Worm (Caenorhabditis elegans) whole organism, L4 larva: ENCODE results near the gene plp-1.

Experiments used
- F44E2.7 ChIP-seq: fragments of 200-800 bp; sonication (Bioruptor generic); IDR thresholded peaks from 2 replicates; pipeline ENCODE4 v2.1.2; 2022; ENCODE audit warnings: missing genetic modification characterization, missing compliant biosample characterization
- T20F7.1 ChIP-seq: fragments of 200-800 bp; sonication (Bioruptor generic); optimal IDR thresholded peaks from 2 replicates; lab custom pipeline; 2018; ENCODE audit warnings: mild to moderate bottlenecking, missing genetic modification characterization, missing compliant biosample characterization
- Y75B8A.6 ChIP-seq: fragments of 200-800 bp; sonication (Bioruptor generic); IDR thresholded peaks from 2 replicates; pipeline ENCODE4 v1.3.6; 2022; ENCODE audit warnings: missing genetic modification reagents, missing genetic modification characterization, missing compliant biosample characterization
- ZK337.2 ChIP-seq: fragments of 200-800 bp; sonication (Bioruptor generic); IDR thresholded peaks from 2 replicates; pipeline ENCODE4 v1.3.6; 2022; ENCODE audit warnings: missing genetic modification reagents, missing genetic modification characterization, missing compliant biosample characterization
- ama-1 ChIP-seq: fragments of 150-350 bp; optimal IDR thresholded peaks from 2 replicates; lab custom pipeline; 2014; ENCODE audit warnings: inconsistent platforms, mixed read lengths
- arid-1 ChIP-seq: fragments of 200-800 bp; sonication (Bioruptor generic); conservative IDR thresholded peaks from 2 replicates; pipeline ENCODE4 v1.3.6; 2022; ENCODE audit warnings: missing genetic modification reagents, missing genetic modification characterization, missing compliant biosample characterization
- attf-4 ChIP-seq: sonication (generic microtip); optimal IDR thresholded peaks from 3 replicates; lab custom pipeline; 2017; ENCODE audit warnings: missing biosample characterization, missing genetic modification characterization
- ceh-28 ChIP-seq: fragments of 150-350 bp; optimal IDR thresholded peaks from 2 replicates; lab custom pipeline; 2014; ENCODE audit warnings: missing biosample characterization, missing genetic modification reagents, missing genetic modification characterization
- ceh-32 ChIP-seq: sonication (generic microtip); optimal IDR thresholded peaks from 2 replicates; lab custom pipeline; 2016; ENCODE audit warnings: mild to moderate bottlenecking, missing genetic modification characterization, missing compliant biosample characterization; ENCODE audit not compliant: poor library complexity
- ceh-82 ChIP-seq: sonication (generic microtip); optimal IDR thresholded peaks from 2 replicates; lab custom pipeline; 2017; ENCODE audit warnings: missing biosample characterization, missing genetic modification characterization
- ces-1 ChIP-seq: fragments of 150-350 bp; sonication (generic microtip); optimal IDR thresholded peaks from 4 replicates; lab custom pipeline; 2014; ENCODE audit warnings: missing biosample characterization, missing genetic modification reagents, missing genetic modification characterization
- ctbp-1 ChIP-seq: fragments of 200-800 bp; sonication (Bioruptor generic); IDR thresholded peaks from 2 replicates; pipeline ENCODE4 v1.3.6; 2022; ENCODE audit warnings: missing genetic modification reagents, missing genetic modification characterization, missing compliant biosample characterization
- daf-12 ChIP-seq: fragments of 150-350 bp; optimal IDR thresholded peaks from 2 replicates; lab custom pipeline; 2014; ENCODE audit warnings: missing biosample characterization, missing genetic modification reagents, missing genetic modification characterization
- daf-19 ChIP-seq: fragments of 200-800 bp; sonication (Bioruptor generic); conservative IDR thresholded peaks from 2 replicates; pipeline ENCODE4 v1.3.6; 2022; ENCODE audit warnings: missing genetic modification characterization, missing compliant biosample characterization
- dpl-1 ChIP-seq: fragments of 150-350 bp; optimal IDR thresholded peaks from 2 replicates; lab custom pipeline; 2014; ENCODE audit warnings: missing biosample characterization, missing genetic modification reagents, missing genetic modification characterization
- duxl-1 ChIP-seq: sonication (generic microtip); optimal IDR thresholded peaks from 2 replicates; lab custom pipeline; 2016; ENCODE audit warnings: mild to moderate bottlenecking, missing genetic modification characterization, moderate library complexity, missing compliant biosample characterization; ENCODE audit not compliant: poor library complexity
- dve-1 ChIP-seq: sonication (generic microtip); optimal IDR thresholded peaks from 2 replicates; lab custom pipeline; 2017; ENCODE audit warnings: antibody characterized with exemption, mild to moderate bottlenecking, missing genetic modification characterization, missing compliant biosample characterization; ENCODE audit not compliant: insufficient read depth
- egl-43 ChIP-seq: fragments of 200-800 bp; sonication (Bioruptor generic); IDR thresholded peaks from 2 replicates; pipeline ENCODE4 v1.3.6; 2022; ENCODE audit warnings: missing genetic modification reagents, missing genetic modification characterization, missing compliant biosample characterization
- fkh-10 ChIP-seq: fragments of 150-350 bp; optimal IDR thresholded peaks from 2 replicates; lab custom pipeline; 2014; ENCODE audit warnings: missing biosample characterization, missing genetic modification reagents, missing genetic modification characterization
- hif-1 ChIP-seq, 2 experiments: sonication (generic microtip); optimal IDR thresholded peaks; 2 replicates each; lab custom pipeline; 2016 to 2017; ENCODE audit warnings: missing compliant biosample characterization in 2 of 2, missing genetic modification characterization in 2 of 2, missing genetic modification reagents in 2 of 2, missing genotype in 2 of 2, mild to moderate bottlenecking in 1 of 2
- hlh-11 ChIP-seq: fragments of 200-800 bp; sonication (Bioruptor generic); optimal IDR thresholded peaks from 2 replicates; lab custom pipeline; 2018; ENCODE audit warnings: mild to moderate bottlenecking, missing genetic modification characterization, missing compliant biosample characterization
- hlh-30 ChIP-seq: sonication (generic microtip); optimal IDR thresholded peaks from 2 replicates; lab custom pipeline; 2017; ENCODE audit warnings: antibody characterized with exemption, mild to moderate bottlenecking, missing genetic modification characterization, missing compliant biosample characterization; ENCODE audit not compliant: insufficient read depth
- hmg-1.1 ChIP-seq: fragments of 200-800 bp; sonication (Bioruptor generic); IDR thresholded peaks from 2 replicates; pipeline ENCODE4 v1.3.6; 2022; ENCODE audit warnings: missing genetic modification reagents, missing genetic modification characterization, missing compliant biosample characterization
- lim-7 ChIP-seq: fragments of 200-800 bp; sonication (Bioruptor generic); IDR thresholded peaks from 2 replicates; pipeline ENCODE4 v1.3.6; 2022; ENCODE audit warnings: missing genetic modification characterization, missing compliant biosample characterization
- lin-1 ChIP-seq: fragments of 200-800 bp; sonication (Bioruptor generic); IDR thresholded peaks from 2 replicates; pipeline ENCODE4 v1.3.6; 2022; ENCODE audit warnings: missing genetic modification reagents, missing genetic modification characterization, missing compliant biosample characterization
- lin-13 ChIP-seq: fragments of 150-350 bp; optimal IDR thresholded peaks from 2 replicates; lab custom pipeline; 2014; ENCODE audit warnings: missing biosample characterization, missing genetic modification reagents, missing genetic modification characterization
- lin-29 ChIP-seq: fragments of 200-800 bp; sonication (Bioruptor generic); IDR thresholded peaks from 2 replicates; pipeline ENCODE4 v1.3.6; 2022; ENCODE audit warnings: missing genetic modification reagents, missing genetic modification characterization, missing compliant biosample characterization
- lin-38 ChIP-seq: fragments of 200-800 bp; sonication (Bioruptor generic); IDR thresholded peaks from 2 replicates; pipeline ENCODE4 v1.3.6; 2022; ENCODE audit warnings: missing genetic modification reagents, missing genetic modification characterization, missing compliant biosample characterization
- madf-9 ChIP-seq: fragments of 200-800 bp; sonication (Bioruptor generic); conservative IDR thresholded peaks from 2 replicates; pipeline ENCODE4 v1.3.6; 2022; ENCODE audit warnings: missing genetic modification reagents, missing genetic modification characterization, missing compliant biosample characterization
- mes-2 ChIP-seq: sonication (generic microtip); optimal IDR thresholded peaks from 2 replicates; lab custom pipeline; 2016; ENCODE audit warnings: missing genotype, mild to moderate bottlenecking, missing genetic modification characterization, missing compliant biosample characterization; ENCODE audit not compliant: poor library complexity, severe bottlenecking
- mxl-2 ChIP-seq: fragments of 200-800 bp; sonication (Bioruptor generic); conservative IDR thresholded peaks from 2 replicates; pipeline ENCODE4 v1.3.6; 2022; ENCODE audit warnings: missing genetic modification reagents, missing genetic modification characterization, missing compliant biosample characterization
- mxl-3 ChIP-seq: fragments of 200-800 bp; sonication (Bioruptor generic); optimal IDR thresholded peaks from 2 replicates; lab custom pipeline; 2018; ENCODE audit warnings: mild to moderate bottlenecking, missing genetic modification characterization, missing compliant biosample characterization
- nhr-11 ChIP-seq: fragments of 150-350 bp; optimal IDR thresholded peaks from 2 replicates; lab custom pipeline; 2014; ENCODE audit warnings: missing biosample characterization, missing genetic modification characterization
- nhr-28 ChIP-seq: fragments of 150-350 bp; optimal IDR thresholded peaks from 2 replicates; lab custom pipeline; 2014; ENCODE audit warnings: missing biosample characterization, missing genetic modification characterization
- nhr-6 ChIP-seq: fragments of 150-350 bp; optimal IDR thresholded peaks from 2 replicates; lab custom pipeline; 2014; ENCODE audit warnings: missing biosample characterization, missing genetic modification characterization
- nhr-77 ChIP-seq: fragments of 150-350 bp; optimal IDR thresholded peaks from 2 replicates; lab custom pipeline; 2014; ENCODE audit warnings: missing biosample characterization, missing genetic modification characterization
- pha-4 ChIP-seq, 2 experiments: fragments of 150-350 bp in 1 of 2; fragments of 200-800 bp in 1 of 2; sonication (Bioruptor generic) in 1 of 2; IDR thresholded peaks in 1 of 2; optimal IDR thresholded peaks in 1 of 2; 2 replicates each; pipeline versions ENCODE4 v1.3.6 to Lab custom; 2014 to 2022; ENCODE audit warnings: missing genetic modification characterization in 2 of 2, missing genetic modification reagents in 2 of 2, missing biosample characterization in 1 of 2, missing compliant biosample characterization in 1 of 2
- php-3 ChIP-seq: fragments of 200-800 bp; sonication (Bioruptor generic); IDR thresholded peaks from 2 replicates; pipeline ENCODE4 v1.3.6; 2022; ENCODE audit warnings: missing genetic modification reagents, missing genetic modification characterization, missing compliant biosample characterization
- pqm-1 ChIP-seq: sonication (generic microtip); optimal IDR thresholded peaks from 2 replicates; lab custom pipeline; 2017; ENCODE audit warnings: missing biosample characterization, missing genetic modification characterization
- rbr-2 ChIP-seq: sonication (generic microtip); optimal IDR thresholded peaks from 2 replicates; lab custom pipeline; 2016; ENCODE audit warnings: missing genotype, missing genetic modification characterization, missing compliant biosample characterization
- set-16 ChIP-seq: fragments of 200-800 bp; sonication (Bioruptor generic); IDR thresholded peaks from 2 replicates; pipeline ENCODE4 v1.3.6; 2022; ENCODE audit warnings: missing genetic modification reagents, missing genetic modification characterization, missing compliant biosample characterization
- unc-130 ChIP-seq: sonication (generic microtip); optimal IDR thresholded peaks from 2 replicates; lab custom pipeline; 2016; ENCODE audit warnings: missing genetic modification reagents, missing genetic modification characterization, missing compliant biosample characterization
- zag-1 ChIP-seq: fragments of 150-350 bp; optimal IDR thresholded peaks from 2 replicates; lab custom pipeline; 2014; ENCODE audit warnings: missing biosample characterization, missing genetic modification characterization
- ztf-11 ChIP-seq: fragments of 150-350 bp; optimal IDR thresholded peaks from 2 replicates; lab custom pipeline; 2014; ENCODE audit warnings: missing biosample characterization, missing genetic modification characterization
- ztf-7 ChIP-seq: fragments of 150-350 bp; optimal IDR thresholded peaks from 2 replicates; lab custom pipeline; 2014; ENCODE audit warnings: missing biosample characterization, missing genetic modification characterization

plp-1 gene

DNA sequence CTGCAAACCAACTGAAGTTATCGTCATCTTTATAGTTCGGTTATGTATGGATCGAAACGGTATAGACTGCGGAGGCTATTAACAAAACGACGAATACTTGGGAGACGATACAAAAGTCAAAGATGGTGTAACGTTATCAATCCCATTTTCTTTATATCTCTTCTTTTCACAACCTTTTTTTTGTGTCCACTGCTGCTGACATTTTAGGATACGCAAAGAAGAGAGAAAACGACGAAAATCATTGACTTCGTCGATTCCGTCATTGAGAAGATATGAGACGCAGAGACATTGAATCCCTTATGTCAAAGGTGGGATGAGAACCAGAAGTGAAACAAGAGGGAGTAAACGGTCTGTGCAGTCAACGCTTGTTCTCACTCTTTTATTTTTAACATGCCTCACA, 18.0 kb downstream of the plp-1 start, which contains the start of gene cima-1:
cima-1 (plus strand) TSS at position 340 of the 400 bp plus-strand sequence.
- TF ChIP-seq ctbp-1 (GFP tag; lab: Robert Waterston, UW) (no peak), dpl-1 (GFP tag; lab: Kevin White, UChicago) (no peak), nhr-28 (tag; lab: Kevin White, UChicago) (peak; percentile 83)

DNA sequence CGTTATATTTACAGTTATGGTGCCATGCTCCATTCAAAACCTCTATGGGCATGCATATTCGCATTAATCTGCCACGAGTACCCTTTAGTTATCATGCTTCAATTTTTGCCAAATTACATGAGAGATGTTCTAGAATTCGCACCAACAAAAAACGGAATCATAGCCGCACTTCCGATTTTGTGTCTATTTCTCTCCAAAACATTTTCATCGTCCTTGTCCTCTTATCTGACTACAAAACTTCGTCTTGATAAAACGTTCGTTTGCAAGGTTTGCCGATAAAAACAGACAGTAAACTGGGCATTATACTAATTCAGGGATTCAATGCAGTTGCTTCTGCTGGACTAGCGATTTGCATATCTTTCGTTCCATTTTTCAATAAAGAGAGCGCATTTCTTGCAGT, 20.0 kb downstream of the plp-1 start:
- TF ChIP-seq lin-29 (GFP tag; lab: Robert Waterston, UW) (no peak), pqm-1 (tag; lab: Kevin White, UChicago) (peak; percentile 23), php-3 (no peak), nhr-28 (tag; lab: Kevin White, UChicago) (peak; percentile 73)
- TF ChIP-seq, all 104 proteins: peak for 2

DNA sequence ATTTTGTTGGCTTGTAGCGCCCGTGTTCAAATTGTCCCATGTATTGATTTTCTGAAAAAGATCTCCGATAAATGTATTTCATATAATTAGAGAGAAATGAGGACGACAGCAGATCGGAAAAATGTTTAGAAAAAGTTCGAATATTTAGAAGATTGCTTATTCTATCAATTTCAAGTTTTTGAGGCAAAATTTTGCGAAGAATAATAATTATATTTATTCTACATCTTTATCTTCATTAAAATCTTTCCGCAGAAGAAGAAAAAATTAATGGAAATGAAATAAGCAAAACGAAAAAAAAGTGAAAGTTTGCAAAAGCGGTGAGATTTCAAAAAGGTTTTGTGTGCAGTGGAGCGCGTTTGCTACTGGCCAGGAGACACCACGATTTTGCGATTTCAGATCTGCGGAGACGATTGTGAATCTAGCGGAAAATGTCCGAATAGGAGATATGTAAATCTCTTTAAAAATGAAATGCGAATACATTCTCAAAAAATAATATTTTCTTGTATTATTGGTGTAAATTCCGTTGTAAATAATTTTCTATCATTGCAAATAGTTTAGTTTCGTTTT, 21.1 kb downstream of the plp-1 start, which contains the start of gene nrde-4:
nrde-4 (minus strand) TSS at position 51 of the 567 bp plus-strand sequence.
- TF ChIP-seq madf-9 (GFP tag; lab: Robert Waterston, UW) (no peak), lin-38 (GFP tag; lab: Robert Waterston, UW) (peak; percentile 96), F44E2.7 (GFP tag; lab: Robert Waterston, UW) (no peak), nhr-77 (tag; lab: Kevin White, UChicago) (peak; percentile 86), ceh-28 (tag; lab: Kevin White, UChicago) (no peak), nhr-11 (tag; lab: Kevin White, UChicago) (peak; percentile 46), T20F7.1 (GFP tag; lab: Kevin White, UChicago) (peak; percentile 15), mes-2 (peak; percentile 94), unc-130 (GFP tag; lab: Kevin White, UChicago) (peak; percentile 55), set-16 (GFP tag; lab: Robert Waterston, UW) (no peak), nhr-28 (tag; lab: Kevin White, UChicago) (peak; percentile 64), attf-4 (tag; lab: Kevin White, UChicago) (no peak), daf-12 (tag; lab: Kevin White, UChicago) (no peak), egl-43 (no peak), lin-13 (GFP tag; lab: Kevin White, UChicago) (peak; percentile 13), dpl-1 (GFP tag; lab: Kevin White, UChicago) (peak; percentile 62), daf-19 (GFP tag; lab: Robert Waterston, UW) (no peak), zag-1 (tag; lab: Kevin White, UChicago) (no peak), pha-4 (GFP tag; IDR thresholded peaks at IDR 0.05; lab: Robert Waterston, UW) (peak; percentile 35; the same call in 1 of the 2 replicates), pha-4 (tag; optimal IDR thresholded peaks at IDR 0.05; lab: Kevin White, UChicago) (peak; percentile 42), nhr-6 (tag; lab: Kevin White, UChicago) (peak; percentile 86), hmg-1.1 (0 out of 2 replicates have a peak, but pooled peaks have one; percentile 32), fkh-10 (GFP tag; lab: Kevin White, UChicago) (no peak), mxl-2 (GFP tag; lab: Robert Waterston, UW) (no peak), ztf-11 (tag; lab: Kevin White, UChicago) (no peak), duxl-1 (tag; lab: Kevin White, UChicago) (no peak), ceh-32 (tag; lab: Kevin White, UChicago) (no peak), ZK337.2 (no peak), lin-1 (GFP tag; lab: Robert Waterston, UW) (no peak), ces-1 (GFP tag; lab: Kevin White, UChicago) (no peak), ztf-7 (tag; lab: Kevin White, UChicago) (no peak), pqm-1 (tag; lab: Kevin White, UChicago) (peak; percentile 6), dve-1 (tag; lab: Kevin White, UChicago) (peak; percentile 46), ama-1 (lab: Kevin White, UChicago) (no peak), hlh-30 (tag; lab: Kevin White, UChicago) (peak; percentile 49), hlh-11 (tag; lab: Kevin White, UChicago) (peak; percentile 63), rbr-2 (tag; lab: Kevin White, UChicago) (peak; percentile 51), lim-7 (GFP tag; lab: Robert Waterston, UW) (no peak), mxl-3 (GFP tag; lab: Kevin White, UChicago) (peak; percentile 24), ceh-82 (tag; lab: Kevin White, UChicago) (no peak), arid-1 (GFP tag; lab: Robert Waterston, UW) (no peak), hif-1 (tag; optimal IDR thresholded peaks at IDR 0.05; lab: Kevin White, UChicago) (peak in 1 of 2 experiments; percentile 71), Y75B8A.6 (no peak)
